Worm (Caenorhabditis elegans): ENCODE results near the gene R03E9.2.

DNA sequence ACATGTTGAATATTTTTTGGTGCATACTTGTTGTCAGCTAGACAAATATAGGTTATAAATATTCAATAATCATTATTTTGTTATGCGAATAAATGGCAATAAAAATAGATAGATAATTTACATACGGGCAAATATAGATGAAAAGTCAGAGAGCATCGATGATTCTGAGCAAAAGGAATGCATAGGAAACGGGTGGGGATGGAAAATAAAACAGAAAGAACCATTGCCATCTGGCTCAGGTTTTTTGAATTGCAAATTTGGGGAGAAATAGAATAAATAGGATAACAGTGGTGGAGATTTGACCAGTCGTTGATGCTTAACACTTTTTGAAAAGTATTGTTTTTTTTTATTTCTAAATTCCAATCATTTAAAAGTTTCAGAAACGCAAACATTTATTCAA, 49.8 kb upstream of the R03E9.2 start, which contains the start of gene idpp-6:
- TF ChIP-seq blmp-1 (tag; optimal IDR thresholded peaks at IDR 0.05) (no peak), unc-39 (tag; optimal IDR thresholded peaks at IDR 0.05) (no peak), unc-62 (GFP tag; optimal IDR thresholded peaks at IDR 0.05) (no peak), elt-3 (tag; optimal IDR thresholded peaks at IDR 0.05) (no peak), M03D4.4 (tag; optimal IDR thresholded peaks at IDR 0.05) (no peak), elt-1 (tag; optimal IDR thresholded peaks at IDR 0.05; ENCODE audit: borderline replicate concordance, insufficient read depth) (no peak), ztf-11 (tag; optimal IDR thresholded peaks at IDR 0.05) (no peak), nhr-237 (tag; optimal IDR thresholded peaks at IDR 0.05) (no peak), ceh-83 (GFP tag; optimal IDR thresholded peaks at IDR 0.05) (no peak), nhr-12 (tag; optimal IDR thresholded peaks at IDR 0.05) (no peak)
